Fruit fly (Drosophila melanogaster) whole organism, adult: ENCODE data around the gene Lsp1gamma.

Experiments used
- CG11617 ChIP-seq: fragments of 200-800 bp; sonication (Bioruptor generic); optimal IDR thresholded peaks from 2 replicates; lab custom pipeline; 2017; ENCODE audit warnings: mild to moderate bottlenecking, missing biosample characterization, missing genetic modification reagents, missing genetic modification characterization
- CG14711 ChIP-seq: fragments of 200-800 bp; sonication (Bioruptor generic); optimal IDR thresholded peaks from 2 replicates; lab custom pipeline; 2018; ENCODE audit warnings: missing biosample characterization, mild to moderate bottlenecking, missing genetic modification characterization, moderate library complexity
- CG33017 ChIP-seq: fragments of 200-800 bp; sonication (Bioruptor generic); optimal IDR thresholded peaks from 2 replicates; lab custom pipeline; 2018; ENCODE audit warnings: missing biosample characterization, mild to moderate bottlenecking, missing genetic modification characterization, moderate library complexity
- CG5204 ChIP-seq: fragments of 200-800 bp; sonication (Bioruptor generic); optimal IDR thresholded peaks from 2 replicates; lab custom pipeline; 2016; ENCODE audit warnings: missing biosample characterization, missing genetic modification characterization
- CG7101 ChIP-seq: fragments of 200-800 bp; sonication (Bioruptor generic); optimal IDR thresholded peaks from 2 replicates; lab custom pipeline; 2018; ENCODE audit warnings: missing biosample characterization, mild to moderate bottlenecking, missing genetic modification characterization, moderate library complexity
- Crg-1 ChIP-seq: fragments of 200-800 bp; sonication (Bioruptor generic); optimal IDR thresholded peaks from 2 replicates; lab custom pipeline; 2016; ENCODE audit warnings: missing biosample characterization, missing genetic modification characterization
- Hr96 ChIP-seq: fragments of 200-800 bp; sonication (Bioruptor generic); optimal IDR thresholded peaks from 2 replicates; lab custom pipeline; 2016; ENCODE audit warnings: missing biosample characterization, missing genetic modification characterization
- Mnt ChIP-seq: fragments of 200-800 bp; sonication (Bioruptor generic); optimal IDR thresholded peaks from 2 replicates; lab custom pipeline; 2016; ENCODE audit warnings: missing biosample characterization, mild to moderate bottlenecking, missing genetic modification characterization
- cic ChIP-seq: fragments of 200-800 bp; sonication (Bioruptor generic); optimal IDR thresholded peaks from 2 replicates; lab custom pipeline; 2017; ENCODE audit warnings: missing biosample characterization, mild to moderate bottlenecking, missing genetic modification characterization, moderate library complexity
- kay ChIP-seq: fragments of 200-800 bp; sonication (Bioruptor generic); peaks from one replicate; lab custom pipeline; 2016; ENCODE audit warnings: missing biosample characterization, missing genetic modification characterization, borderline replicate concordance
- tj ChIP-seq: fragments of 200-800 bp; sonication (Bioruptor generic); optimal IDR thresholded peaks from 3 replicates; lab custom pipeline; 2017; ENCODE audit warnings: missing biosample characterization, mild to moderate bottlenecking, missing genetic modification characterization, moderate library complexity
- toe ChIP-seq: fragments of 200-800 bp; sonication (Bioruptor generic); optimal IDR thresholded peaks from 2 replicates; lab custom pipeline; 2016; ENCODE audit warnings: missing biosample characterization, missing genetic modification characterization

DNA sequence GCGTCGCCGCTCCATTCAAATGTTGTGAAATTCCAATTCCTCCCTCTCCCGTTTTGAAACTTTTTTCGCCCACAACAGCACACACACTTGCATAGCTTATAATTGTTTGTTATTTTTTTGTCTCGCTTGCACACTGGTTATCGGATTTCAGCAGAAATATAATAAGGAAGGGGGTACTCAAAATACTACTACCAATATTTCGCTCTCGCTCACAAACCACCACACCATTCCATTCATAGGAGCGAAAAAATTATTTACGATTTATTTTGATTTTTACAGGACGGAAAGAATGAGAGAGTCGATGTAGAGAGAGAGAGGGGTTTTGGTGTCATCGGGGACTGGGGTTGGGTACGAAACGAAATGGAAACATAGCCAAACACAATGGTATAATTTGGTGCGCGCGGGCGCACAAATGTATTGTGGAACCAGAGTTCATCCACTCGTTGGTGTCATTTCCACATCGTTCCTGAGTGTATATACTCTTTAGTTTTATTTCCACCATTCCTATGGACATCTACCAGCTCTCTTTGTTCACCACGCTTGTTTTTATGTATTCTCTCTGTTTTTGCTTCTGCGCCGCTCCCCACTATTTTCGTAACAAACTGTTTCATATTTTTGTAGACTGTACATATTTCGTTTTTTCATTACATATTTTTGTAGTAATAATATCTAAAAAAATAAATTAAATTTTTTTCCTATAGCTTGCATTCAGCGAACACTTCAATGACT lies 25.9 kb upstream of the Lsp1gamma start:
- TF ChIP-seq CG14711 (tag; lab: Kevin White, UChicago) (no peak), toe (GFP tag; lab: Kevin White, UChicago) (no peak), kay (peak; percentile 93), cic (GFP tag; lab: Kevin White, UChicago) (no peak), Crg-1 (no peak), CG7101 (no peak), tj (GFP tag; lab: Kevin White, UChicago) (no peak), Mnt (GFP tag; lab: Kevin White, UChicago) (no peak), CG33017 (no peak), Hr96 (GFP tag; lab: Kevin White, UChicago) (no peak), CG5204 (GFP tag; lab: Kevin White, UChicago) (no peak), CG11617 (GFP tag; lab: Kevin White, UChicago) (no peak)
